Fruit fly (Drosophila melanogaster) Kc167 (cell line): ENCODE data around the gene CG9784.
A peak's percentile ranks its signal among the peaks of the same experiment; 100 is the strongest.

Experiments
- Myc ChIP-seq: fragments of >200 bp; optimal IDR thresholded peaks from 2 replicates; lab custom pipeline; 2017; ENCODE audit warnings: missing external identifiers
- psq ChIP-seq: fragments of >200 bp; optimal IDR thresholded peaks from 2 replicates; lab custom pipeline; 2017; ENCODE audit warnings: missing external identifiers
- ttk ChIP-seq: sonication (Bioruptor generic); optimal IDR thresholded peaks from 2 replicates; lab custom pipeline; 2017; ENCODE audit warnings: missing external identifiers

DNA sequence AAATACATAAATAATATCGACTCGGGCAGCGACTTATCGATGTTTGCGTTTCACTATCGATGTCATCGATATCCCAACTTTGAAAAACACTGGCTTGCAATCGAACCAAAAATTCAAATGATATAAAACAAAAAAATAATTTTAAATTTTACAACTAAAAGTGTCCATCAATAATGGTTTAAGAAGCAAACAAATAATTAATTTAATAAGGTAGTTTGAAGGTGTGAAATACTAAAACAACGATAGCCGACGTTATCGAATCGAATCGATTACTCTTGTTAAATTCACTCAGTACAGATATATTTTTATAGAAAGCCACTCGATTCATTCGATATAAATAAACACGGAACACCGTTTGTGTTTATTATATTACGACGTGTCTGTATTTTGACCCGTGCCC, 5.6 kb downstream of the CG9784 start, which contains the start of the genes SMC3 and Ubc7:
- TF ChIP-seq psq (lab: Kevin White, UChicago): peak; percentile 92
- no peak for TF ChIP-seq Myc (lab: Kevin White, UChicago)
- TF ChIP-seq ttk (lab: Kevin White, UChicago): no peak
